Fruit fly (Drosophila melanogaster) whole organism, embryonic: ENCODE data around the gene CG12256.

Experiments used
- C15 ChIP-seq: fragments of 200-800 bp; sonication (Bioruptor generic); IDR thresholded peaks from 3 replicates; pipeline ENCODE4 v1.3.6; 2022; ENCODE audit warnings: missing biosample characterization, missing genetic modification characterization
- CG10979 ChIP-seq: fragments of 200-800 bp; sonication (Bioruptor generic); optimal IDR thresholded peaks from 2 replicates; lab custom pipeline; 2018; ENCODE audit warnings: missing biosample characterization, mild to moderate bottlenecking, missing genetic modification characterization, moderate library complexity
- CG11456 ChIP-seq: fragments of 200-800 bp; sonication (Bioruptor generic); IDR thresholded peaks from 3 replicates; pipeline ENCODE4 v1.3.6; 2022; ENCODE audit warnings: missing biosample characterization, missing genetic modification characterization
- CG12071 ChIP-seq: fragments of 200-800 bp; sonication (Bioruptor generic); optimal IDR thresholded peaks from 3 replicates; lab custom pipeline; 2018; ENCODE audit warnings: missing biosample characterization, mild to moderate bottlenecking, missing genetic modification characterization
- CG12942 ChIP-seq: fragments of 200-800 bp; sonication (Bioruptor generic); optimal IDR thresholded peaks from 3 replicates; lab custom pipeline; 2016; ENCODE audit warnings: missing biosample characterization, missing genetic modification characterization
- CG2202 ChIP-seq: fragments of 200-800 bp; sonication (Bioruptor generic); optimal IDR thresholded peaks from 2 replicates; lab custom pipeline; 2018; ENCODE audit warnings: missing biosample characterization, mild to moderate bottlenecking, missing genetic modification characterization
- CG30020 ChIP-seq: fragments of 200-800 bp; optimal IDR thresholded peaks from 2 replicates; lab custom pipeline; 2019; ENCODE audit warnings: missing biosample characterization, mild to moderate bottlenecking, missing genetic modification characterization, moderate library complexity
- CG5180 ChIP-seq: fragments of 200-800 bp; sonication (Bioruptor generic); optimal IDR thresholded peaks from 3 replicates; lab custom pipeline; 2017; ENCODE audit warnings: missing biosample characterization, missing genetic modification characterization, mild to moderate bottlenecking, moderate library complexity, missing genetic modification reagents
- Chrac-16 ChIP-seq: fragments of 200-800 bp; sonication (Bioruptor generic); optimal IDR thresholded peaks from 3 replicates; lab custom pipeline; 2016; ENCODE audit warnings: missing biosample characterization, missing genetic modification characterization
- Drgx ChIP-seq: fragments of 200-800 bp; sonication (Bioruptor generic); IDR thresholded peaks from 2 replicates; pipeline ENCODE4 v1.3.6; 2022; ENCODE audit warnings: missing biosample characterization, missing genetic modification characterization
- E2f1 ChIP-seq: fragments of 200-800 bp; sonication (Bioruptor generic); IDR thresholded peaks from 2 replicates; pipeline ENCODE4 v1.3.6; 2022; ENCODE audit warnings: missing biosample characterization, missing genetic modification characterization
- ERR ChIP-seq: fragments of 200-800 bp; sonication (Bioruptor generic); optimal IDR thresholded peaks from 2 replicates; lab custom pipeline; 2016; ENCODE audit warnings: missing biosample characterization, missing genetic modification characterization
- Fer3 ChIP-seq: fragments of 200-800 bp; sonication (Bioruptor generic); optimal IDR thresholded peaks from 2 replicates; lab custom pipeline; 2018; ENCODE audit warnings: missing biosample characterization, mild to moderate bottlenecking, missing genetic modification characterization, moderate library complexity
- Hmr ChIP-seq: fragments of 200-800 bp; sonication (Bioruptor generic); optimal IDR thresholded peaks from 3 replicates; lab custom pipeline; 2017; ENCODE audit warnings: mild to moderate bottlenecking, missing biosample characterization, missing genetic modification reagents, missing genetic modification characterization
- Hr3 ChIP-seq: fragments of 200-800 bp; sonication (Bioruptor generic); optimal IDR thresholded peaks from 3 replicates; lab custom pipeline; 2016; ENCODE audit warnings: missing biosample characterization, missing genetic modification characterization
- Opbp ChIP-seq: fragments of 200-800 bp; sonication (Bioruptor generic); IDR thresholded peaks from 3 replicates; pipeline ENCODE4 v1.3.6; 2022; ENCODE audit warnings: missing biosample characterization, missing genetic modification characterization; ENCODE audit not compliant: partially characterized antibody
- Rfx ChIP-seq: fragments of 200-800 bp; sonication (Bioruptor generic); IDR thresholded peaks from 2 replicates; pipeline ENCODE4 v1.3.6; 2022; ENCODE audit warnings: missing biosample characterization, missing genetic modification characterization
- Spps ChIP-seq: fragments of 200-800 bp; sonication (Bioruptor generic); optimal IDR thresholded peaks from 2 replicates; lab custom pipeline; 2018; ENCODE audit warnings: missing biosample characterization, mild to moderate bottlenecking, missing genetic modification characterization
- Ssrp ChIP-seq: fragments of 200-800 bp; sonication (Bioruptor generic); optimal IDR thresholded peaks from 2 replicates; lab custom pipeline; 2018; ENCODE audit warnings: missing biosample characterization, mild to moderate bottlenecking, missing genetic modification characterization, moderate library complexity
- Xbp1 ChIP-seq: fragments of 200-800 bp; sonication (Bioruptor generic); optimal IDR thresholded peaks from 3 replicates; lab custom pipeline; 2016; ENCODE audit warnings: missing biosample characterization, mild to moderate bottlenecking, missing genetic modification characterization
- ci ChIP-seq: fragments of 200-800 bp; sonication (Bioruptor generic); IDR thresholded peaks from 3 replicates; pipeline ENCODE4 v1.3.6; 2022; ENCODE audit warnings: missing biosample characterization, missing genetic modification characterization
- crp ChIP-seq, 2 experiments: fragments of 200-800 bp; sonication (Bioruptor generic); optimal IDR thresholded peaks; 2 replicates in 1 of 2; 3 replicates in 1 of 2; lab custom pipeline; 2017; ENCODE audit warnings: missing biosample characterization in 2 of 2, missing genetic modification characterization in 2 of 2, mild to moderate bottlenecking in 1 of 2, moderate library complexity in 1 of 2
- dm ChIP-seq: fragments of 200-800 bp; sonication (Bioruptor generic); optimal IDR thresholded peaks from 3 replicates; lab custom pipeline; 2016; ENCODE audit warnings: missing biosample characterization, missing genetic modification characterization
- exex ChIP-seq: fragments of 200-800 bp; sonication (Bioruptor generic); optimal IDR thresholded peaks from 4 replicates; lab custom pipeline; 2018; ENCODE audit warnings: missing biosample characterization, mild to moderate bottlenecking, missing genetic modification characterization, moderate library complexity
- fd3F ChIP-seq: fragments of 200-800 bp; sonication (Bioruptor generic); optimal IDR thresholded peaks from 2 replicates; lab custom pipeline; 2018; ENCODE audit warnings: missing biosample characterization, mild to moderate bottlenecking, missing genetic modification characterization, moderate library complexity
- grn ChIP-seq: fragments of 200-800 bp; sonication (Bioruptor generic); optimal IDR thresholded peaks from 3 replicates; lab custom pipeline; 2017; ENCODE audit warnings: missing biosample characterization, missing genetic modification characterization
- hkb ChIP-seq, 2 experiments: fragments of 200-800 bp in 1 of 2; fragments of >200 bp in 1 of 2; sonication (Bioruptor generic) in 1 of 2; IDR thresholded peaks in 1 of 2; optimal IDR thresholded peaks in 1 of 2; 2 replicates each; pipeline versions ENCODE4 v1.3.6 to Lab custom; 2017 to 2022; ENCODE audit warnings: missing biosample characterization in 1 of 2, missing genetic modification characterization in 1 of 2
- mirr ChIP-seq: fragments of 200-800 bp; sonication (Bioruptor generic); optimal IDR thresholded peaks from 3 replicates; lab custom pipeline; 2018; ENCODE audit warnings: missing biosample characterization, mild to moderate bottlenecking, missing genetic modification characterization
- pzg ChIP-seq: fragments of 200-800 bp; sonication (Bioruptor generic); optimal IDR thresholded peaks from 3 replicates; lab custom pipeline; 2018; ENCODE audit warnings: missing biosample characterization, mild to moderate bottlenecking, missing genetic modification characterization, moderate library complexity
- row ChIP-seq: fragments of 200-800 bp; sonication (Bioruptor generic); IDR thresholded peaks from 3 replicates; pipeline ENCODE4 v1.3.6; 2022; ENCODE audit warnings: missing biosample characterization, missing genetic modification characterization
- slou ChIP-seq: fragments of 200-800 bp; sonication (Bioruptor generic); optimal IDR thresholded peaks from 3 replicates; lab custom pipeline; 2016; ENCODE audit warnings: missing biosample characterization, missing genetic modification characterization
- sug ChIP-seq: fragments of 200-800 bp; optimal IDR thresholded peaks from 2 replicates; lab custom pipeline; 2019; ENCODE audit warnings: missing biosample characterization, mild to moderate bottlenecking, missing genetic modification characterization, moderate library complexity
- tll ChIP-seq, 2 experiments: fragments of 200-800 bp in 1 of 2; fragments of >200 bp in 1 of 2; sonication (Bioruptor generic) in 1 of 2; optimal IDR thresholded peaks; 2 replicates each; lab custom pipeline; 2017 to 2019; ENCODE audit warnings: missing biosample characterization in 2 of 2, missing genetic modification characterization in 2 of 2, mild to moderate bottlenecking in 1 of 2, moderate library complexity in 1 of 2
- vnd ChIP-seq: fragments of 200-800 bp; sonication (Bioruptor generic); IDR thresholded peaks from 3 replicates; pipeline ENCODE4 v1.3.6; 2022; ENCODE audit warnings: missing biosample characterization, missing genetic modification characterization; ENCODE audit not compliant: partially characterized antibody

The CG12256 gene

DNA sequence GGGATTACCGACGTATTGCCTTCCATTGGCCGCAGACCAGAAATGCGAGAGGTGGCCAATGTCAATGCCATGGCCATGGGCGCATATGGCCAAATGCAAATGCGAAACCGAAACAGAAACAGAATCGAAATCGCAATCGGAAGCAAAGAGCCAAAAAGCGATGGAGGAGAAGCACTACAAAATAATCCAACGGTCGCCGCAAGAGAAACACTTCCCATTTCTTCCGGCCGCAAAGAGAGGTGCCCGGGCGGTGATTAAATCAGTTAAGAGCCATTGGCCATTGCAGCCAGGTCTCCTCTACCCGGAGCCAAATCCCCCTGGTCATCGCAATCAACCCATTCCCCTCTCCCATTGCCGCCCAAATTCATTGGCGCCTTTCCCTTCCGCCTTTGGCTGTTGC, 11.9 kb downstream of the CG12256 start, which contains the start of gene CG14742:
TSS of gene CG14742 (plus strand) at position 301 of the 400 bp plus-strand sequence.
- TF ChIP-seq Hmr (no peak), tll (GFP tag; optimal IDR thresholded peaks at IDR 0.05; lab: Kevin White, UChicago) (no peak), slou (GFP tag; lab: Kevin White, UChicago) (no peak), vnd (GFP tag; lab: Robert Waterston, UW) (no peak), Fer3 (no peak), C15 (GFP tag; lab: Robert Waterston, UW) (no peak), Ssrp (no peak), ERR (GFP tag; lab: Kevin White, UChicago) (no peak), mirr (no peak), CG12071 (GFP tag; lab: Kevin White, UChicago) (no peak)

DNA sequence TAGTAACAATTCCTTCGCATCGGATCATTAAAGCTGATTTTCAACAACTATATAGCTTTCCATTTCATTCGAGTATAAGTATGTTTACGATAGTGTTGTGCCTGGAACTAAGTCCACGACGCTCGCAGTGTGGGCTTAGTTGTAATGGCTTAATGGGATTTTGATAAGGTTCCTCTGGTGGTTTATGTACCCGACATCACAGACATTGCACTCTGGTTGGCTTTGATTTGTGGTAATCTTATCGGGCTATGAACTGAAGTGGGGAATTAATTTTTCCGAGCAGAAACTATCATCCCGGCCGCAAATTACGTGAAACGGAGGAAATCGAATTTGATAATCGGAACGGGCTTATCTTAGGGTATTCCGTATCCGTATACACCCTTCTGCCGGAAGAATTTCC, 14.6 kb downstream of the CG12256 start:
- no peak for TF ChIP-seq ci (GFP tag; lab: Robert Waterston, UW)
- no peak for TF ChIP-seq Spps (tag; lab: Kevin White, UChicago)
- peak; percentile 43 for TF ChIP-seq grn (GFP tag; lab: Kevin White, UChicago)
- no peak for TF ChIP-seq Opbp (GFP tag; lab: Robert Waterston, UW)
- peak; percentile 64 for TF ChIP-seq sug (tag; lab: Kevin White, UChicago)
- TF ChIP-seq Hr3 = no peak
- TF ChIP-seq CG2202 = no peak
- no peak for TF ChIP-seq Xbp1 (GFP tag; lab: Kevin White, UChicago)
- TF ChIP-seq mirr = peak; percentile 80
- peak; percentile 84 for TF ChIP-seq exex (tag; lab: Kevin White, UChicago)
- TF ChIP-seq, all 482 proteins: peak for 4

DNA sequence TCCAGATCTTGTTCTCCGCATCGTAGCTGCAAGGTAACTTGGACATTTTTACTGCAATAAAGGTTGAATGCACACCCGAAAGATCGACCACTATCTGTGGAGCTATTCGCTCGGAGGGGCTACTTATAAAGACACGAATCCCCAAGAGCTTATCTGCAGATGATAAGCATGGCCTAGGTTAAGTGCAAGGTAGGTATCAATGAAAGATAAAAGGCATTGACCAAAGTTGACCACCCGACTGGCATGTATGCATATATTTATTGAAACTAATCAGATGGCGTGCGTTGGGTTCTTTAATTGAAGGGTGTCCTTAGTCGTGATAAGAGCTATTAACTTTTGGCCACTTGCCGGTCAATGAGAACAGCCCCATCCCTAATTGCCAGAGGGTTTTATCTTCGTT, 15.9 kb downstream of the CG12256 start, which contains the start of gene CG4830:
TSS of gene CG4830 (minus strand) at position 101 of the 400 bp plus-strand sequence.
- TF ChIP-seq crp (GFP tag; optimal IDR thresholded peaks at IDR 0.05; lab: Kevin White, UChicago) (no peak), mirr (peak; percentile 28)

DNA sequence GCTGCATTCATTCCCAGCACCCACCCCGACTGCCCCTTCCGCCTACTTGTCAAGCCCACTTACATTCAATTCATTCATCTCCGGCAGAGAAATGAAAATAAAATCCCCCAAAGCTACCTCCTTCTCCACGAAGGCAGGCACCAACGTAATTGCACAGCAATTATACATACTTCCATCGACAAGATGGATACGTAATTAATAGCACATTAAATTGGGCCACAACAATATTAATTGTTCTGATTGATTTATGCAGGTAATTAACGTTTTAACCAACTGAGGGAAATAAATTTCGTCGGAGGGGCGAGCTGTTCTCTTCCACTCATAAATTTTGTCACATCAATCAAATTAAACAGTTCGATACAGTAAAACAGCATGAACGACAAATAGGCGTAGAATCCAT, 28.5 kb downstream of the CG12256 start, which contains the start of gene Adk1:
TSS of gene Adk1 (plus strand) at position 301 of the 400 bp plus-strand sequence.
- TF ChIP-seq CG5180 = no peak
- no peak for TF ChIP-seq fd3F (GFP tag; lab: Kevin White, UChicago)
- TF ChIP-seq CG30020 (tag; lab: Kevin White, UChicago) = no peak
- TF ChIP-seq Rfx (GFP tag; lab: Robert Waterston, UW) = no peak
- TF ChIP-seq Chrac-16 (GFP tag; lab: Kevin White, UChicago) = no peak
- no peak for TF ChIP-seq E2f1 (GFP tag; lab: Robert Waterston, UW)
- TF ChIP-seq, all 482 proteins: peak for 0

DNA sequence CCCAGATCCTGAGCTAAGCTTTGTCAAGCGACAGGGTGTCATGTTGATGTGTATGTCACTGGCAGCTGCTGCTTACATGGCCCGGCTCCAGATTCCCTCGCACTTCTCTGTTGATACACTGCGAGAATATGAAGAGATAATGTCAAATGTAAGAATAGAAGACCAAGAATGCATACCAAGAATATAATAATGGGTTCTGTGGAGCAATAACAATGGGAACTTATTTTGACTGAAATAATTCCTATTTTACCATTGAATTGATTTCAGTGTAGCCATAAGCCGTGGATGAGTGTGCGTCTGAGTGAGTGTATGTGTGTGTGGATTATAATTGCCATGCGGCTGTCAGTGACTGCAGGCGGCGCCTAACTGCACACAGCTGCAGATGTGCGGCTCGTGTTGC, 30.0 kb downstream of the CG12256 start:
- TF ChIP-seq CG10979 = no peak
- peak; percentile 50 for TF ChIP-seq dm (GFP tag; lab: Kevin White, UChicago)
- peak; percentile 43; the same call in 1 of the 2 replicates for TF ChIP-seq Drgx
- TF ChIP-seq CG12942 (GFP tag; lab: Kevin White, UChicago) = no peak
- 0 out of 3 replicates have a peak, but pooled peaks have one; percentile 19 for TF ChIP-seq CG11456
- 0 out of 3 replicates have a peak, but pooled peaks have one; percentile 13 for TF ChIP-seq row
- TF ChIP-seq hkb (optimal IDR thresholded peaks at IDR 0.05; lab: Kevin White, UChicago) = no peak
- no peak for TF ChIP-seq hkb (GFP tag; IDR thresholded peaks at IDR 0.05; lab: Robert Waterston, UW)
- no peak for TF ChIP-seq pzg (GFP tag; lab: Kevin White, UChicago)
